Worm (Caenorhabditis elegans) whole organism, L2 larva: ENCODE data around the gene chst-1.

ENCODE experiments used
- C34F6.9 ChIP-seq: fragments of 150-350 bp; optimal IDR thresholded peaks from 2 replicates; lab custom pipeline; 2014; ENCODE audit warnings: missing biosample characterization, missing genetic modification characterization
- ZK546.5 ChIP-seq: sonication (generic microtip); optimal IDR thresholded peaks from 2 replicates; lab custom pipeline; 2017; ENCODE audit warnings: missing biosample characterization, missing genetic modification characterization
- ama-1 ChIP-seq: fragments of 150-350 bp; optimal IDR thresholded peaks from 2 replicates; lab custom pipeline; 2018; ENCODE audit warnings: inconsistent platforms
- crh-2 ChIP-seq: sonication (generic microtip); optimal IDR thresholded peaks from 2 replicates; lab custom pipeline; 2017; ENCODE audit warnings: missing biosample characterization, missing genetic modification characterization
- egl-27 ChIP-seq: sonication (generic microtip); optimal IDR thresholded peaks from 3 replicates; lab custom pipeline; 2017; ENCODE audit warnings: missing biosample characterization, missing genetic modification reagents, missing genetic modification characterization
- elt-1 ChIP-seq: fragments of 150-350 bp; optimal IDR thresholded peaks from 2 replicates; lab custom pipeline; 2014; ENCODE audit warnings: missing biosample characterization, missing genetic modification characterization
- elt-3 ChIP-seq: sonication (generic microtip); optimal IDR thresholded peaks from 2 replicates; lab custom pipeline; 2017; ENCODE audit warnings: missing biosample characterization, missing genetic modification characterization
- lsy-2 ChIP-seq, 2 experiments: fragments of 150-350 bp in 1 of 2; sonication (generic microtip) in 1 of 2; optimal IDR thresholded peaks; 2 replicates each; lab custom pipeline; 2014 to 2017; ENCODE audit warnings: missing biosample characterization in 2 of 2, missing genetic modification characterization in 2 of 2
- nhr-12 ChIP-seq: fragments of 150-350 bp; optimal IDR thresholded peaks from 2 replicates; lab custom pipeline; 2014; ENCODE audit warnings: missing biosample characterization, missing genetic modification characterization
- nhr-129 ChIP-seq: fragments of 150-350 bp; optimal IDR thresholded peaks from 2 replicates; lab custom pipeline; 2014; ENCODE audit warnings: missing biosample characterization, missing genetic modification characterization
- snpc-4 ChIP-seq: fragments of 150-350 bp; optimal IDR thresholded peaks from 2 replicates; lab custom pipeline; 2014; ENCODE audit warnings: missing biosample characterization, missing genetic modification characterization
- unc-62 ChIP-seq: fragments of 150-350 bp; optimal IDR thresholded peaks from 2 replicates; lab custom pipeline; 2014; ENCODE audit warnings: missing biosample characterization, missing genetic modification reagents, missing genetic modification characterization
- ztf-11 ChIP-seq: sonication (generic microtip); optimal IDR thresholded peaks from 2 replicates; lab custom pipeline; 2017; ENCODE audit warnings: missing biosample characterization, missing genetic modification characterization

DNA sequence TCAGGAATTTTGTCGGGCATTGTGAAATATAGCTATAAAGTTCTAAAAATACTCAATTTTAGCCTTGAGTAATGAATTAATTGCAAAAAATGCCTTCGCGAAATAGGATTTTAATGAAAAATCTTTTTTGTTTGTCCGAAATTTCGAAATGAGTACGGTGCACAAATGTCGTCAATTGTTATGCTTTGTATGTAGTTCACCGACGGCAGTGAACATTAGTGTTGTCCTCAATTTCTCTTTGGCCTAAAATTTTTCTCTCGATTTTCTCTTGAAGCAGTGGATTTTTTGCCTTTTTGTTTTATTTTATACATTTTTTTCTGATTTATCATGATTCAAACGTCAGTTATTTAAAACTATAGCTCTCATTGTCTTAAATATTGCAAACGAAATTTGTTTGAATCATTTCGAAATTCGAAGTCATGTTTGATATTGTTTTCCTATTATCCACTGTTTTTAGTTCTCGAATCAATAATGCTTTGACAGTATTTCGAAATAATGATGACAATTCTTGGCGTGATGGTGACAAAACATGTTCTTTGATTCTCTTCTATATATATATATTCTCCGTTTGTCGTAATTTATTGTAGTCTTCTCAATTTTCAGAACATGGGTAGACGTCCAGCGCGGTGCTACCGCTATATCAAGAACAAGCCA is 36.6 kb upstream of the chst-1 start, which contains the start of the genes ints-11 and rpl-10:
- TF ChIP-seq ama-1 (lab: Kevin White, UChicago) (no peak), nhr-12 (no peak), snpc-4 (no peak), lsy-2 (tag; optimal IDR thresholded peaks at IDR 0.05; lab: Kevin White, UChicago) (peak; percentile 65 to 97), egl-27 (tag; lab: Kevin White, UChicago) (no peak), elt-1 (tag; lab: Kevin White, UChicago) (no peak), C34F6.9 (peak; percentile 85), ZK546.5 (tag; lab: Kevin White, UChicago) (no peak), unc-62 (GFP tag; lab: Kevin White, UChicago) (no peak), nhr-129 (tag; lab: Kevin White, UChicago) (peak; percentile 69), ztf-11 (tag; lab: Kevin White, UChicago) (no peak), crh-2 (peak; percentile 58), elt-3 (tag; lab: Kevin White, UChicago) (no peak)
